Worm (Caenorhabditis elegans) whole organism, young adult: Measurements from ENCODE around the gene Y116F11B.7.

Source experiments
- B0019.2 ChIP-seq: fragments of 200-800 bp; sonication (Bioruptor generic); conservative IDR thresholded peaks from 2 replicates; pipeline ENCODE4 v1.3.6; 2022; ENCODE audit warnings: missing genetic modification reagents, missing genetic modification characterization, missing compliant biosample characterization
- B0035.1 ChIP-seq: sonication (generic microtip); optimal IDR thresholded peaks from 2 replicates; lab custom pipeline; 2016; ENCODE audit warnings: missing genetic modification characterization, mild to moderate bottlenecking, missing compliant biosample characterization, missing genotype, missing genetic modification reagents
- C06A6.2 ChIP-seq: fragments of 200-800 bp; sonication (Bioruptor generic); conservative IDR thresholded peaks from 2 replicates; pipeline ENCODE4 v1.3.6; 2022; ENCODE audit warnings: missing genetic modification characterization, missing compliant biosample characterization
- F10E7.11 ChIP-seq: sonication (generic microtip); optimal IDR thresholded peaks from 2 replicates; lab custom pipeline; 2017; ENCODE audit warnings: mild to moderate bottlenecking, missing genetic modification characterization, moderate library complexity, missing compliant biosample characterization
- F37B4.10 ChIP-seq: fragments of 200-800 bp; sonication (Bioruptor generic); IDR thresholded peaks from 2 replicates; pipeline ENCODE4 v1.3.6; 2022; ENCODE audit warnings: missing genetic modification characterization, missing compliant biosample characterization
- F49E8.2 ChIP-seq: sonication (generic microtip); optimal IDR thresholded peaks from 3 replicates; lab custom pipeline; 2017; ENCODE audit warnings: missing genetic modification characterization, mild to moderate bottlenecking, missing compliant biosample characterization, antibody characterized with exemption, moderate library complexity; ENCODE audit not compliant: insufficient read depth
- F52B5.7 ChIP-seq: sonication (generic microtip); optimal IDR thresholded peaks from 2 replicates; lab custom pipeline; 2016; ENCODE audit warnings: mild to moderate bottlenecking, missing genetic modification characterization, missing compliant biosample characterization
- K12H6.12 ChIP-seq: fragments of 200-800 bp; sonication (Bioruptor generic); optimal IDR thresholded peaks from 2 replicates; lab custom pipeline; 2018; ENCODE audit warnings: mild to moderate bottlenecking, missing genetic modification characterization, missing compliant biosample characterization
- Y79H2A.3 ChIP-seq: fragments of 200-800 bp; sonication (Bioruptor generic); conservative IDR thresholded peaks from 2 replicates; pipeline ENCODE4 v1.3.6; 2022; ENCODE audit warnings: missing genetic modification reagents, missing genetic modification characterization, missing compliant biosample characterization
- atf-7 ChIP-seq: sonication (generic microtip); optimal IDR thresholded peaks from 2 replicates; lab custom pipeline; 2017; ENCODE audit warnings: mild to moderate bottlenecking, missing genetic modification characterization, missing compliant biosample characterization
- attf-5 ChIP-seq: fragments of 200-800 bp; sonication (Bioruptor generic); optimal IDR thresholded peaks from 2 replicates; lab custom pipeline; 2018; ENCODE audit warnings: mild to moderate bottlenecking, missing genetic modification characterization, missing compliant biosample characterization
- attf-6 ChIP-seq: fragments of 200-800 bp; sonication (Bioruptor generic); IDR thresholded peaks from 2 replicates; pipeline ENCODE4 v1.3.6; 2022; ENCODE audit warnings: missing genetic modification reagents, missing genetic modification characterization, missing compliant biosample characterization
- bed-1 ChIP-seq: fragments of 200-800 bp; sonication (Bioruptor generic); IDR thresholded peaks from 2 replicates; pipeline ENCODE4 v1.3.6; 2022; ENCODE audit warnings: missing genetic modification reagents, missing genetic modification characterization, missing compliant biosample characterization
- cebp-2 ChIP-seq: fragments of 200-800 bp; sonication (Bioruptor generic); IDR thresholded peaks from 2 replicates; pipeline ENCODE4 v1.3.6; 2022; ENCODE audit warnings: missing genetic modification characterization, missing compliant biosample characterization
- ceh-100 ChIP-seq: fragments of 200-800 bp; sonication (Bioruptor generic); IDR thresholded peaks from 2 replicates; pipeline ENCODE4 v1.3.6; 2022; ENCODE audit warnings: missing genetic modification reagents, missing genetic modification characterization, missing compliant biosample characterization
- dpff-1 ChIP-seq: sonication (generic microtip); optimal IDR thresholded peaks from 2 replicates; lab custom pipeline; 2017; ENCODE audit warnings: mild to moderate bottlenecking, missing genetic modification characterization, missing compliant biosample characterization
- egl-44 ChIP-seq: fragments of 200-800 bp; sonication (Bioruptor generic); IDR thresholded peaks from 2 replicates; pipeline ENCODE4 v1.3.6; 2022; ENCODE audit warnings: missing genetic modification reagents, missing genetic modification characterization, missing compliant biosample characterization
- egrh-3 ChIP-seq: fragments of 200-800 bp; sonication (Bioruptor generic); IDR thresholded peaks from 2 replicates; pipeline ENCODE4 v1.3.6; 2022; ENCODE audit warnings: missing genetic modification reagents, missing genetic modification characterization, missing compliant biosample characterization
- gei-17 ChIP-seq: fragments of 200-800 bp; sonication (Bioruptor generic); optimal IDR thresholded peaks from 2 replicates; lab custom pipeline; 2018; ENCODE audit warnings: mild to moderate bottlenecking, missing genetic modification characterization, missing compliant biosample characterization
- him-1 ChIP-seq: sonication (generic microtip); optimal IDR thresholded peaks from 2 replicates; lab custom pipeline; 2016; ENCODE audit warnings: missing genotype, missing genetic modification reagents, missing genetic modification characterization, missing compliant biosample characterization
- hsf-1 ChIP-seq: fragments of 200-800 bp; sonication (Bioruptor generic); IDR thresholded peaks from 2 replicates; pipeline ENCODE4 v1.3.6; 2022; ENCODE audit warnings: missing genetic modification reagents, missing genetic modification characterization, missing compliant biosample characterization
- lin-35 ChIP-seq, 3 experiments: fragments of 150-350 bp in 2 of 3; sonication (generic microtip) in 1 of 3; optimal IDR thresholded peaks; 2 replicates each; lab custom pipeline; 2014 to 2018; ENCODE audit warnings: missing biosample characterization in 3 of 3, missing genetic modification characterization in 3 of 3, missing genetic modification reagents in 3 of 3
- lin-54 ChIP-seq: fragments of 200-800 bp; sonication (Bioruptor generic); optimal IDR thresholded peaks from 2 replicates; lab custom pipeline; 2018; ENCODE audit warnings: mild to moderate bottlenecking, missing genetic modification characterization, missing compliant biosample characterization
- madf-10 ChIP-seq: sonication (generic microtip); optimal IDR thresholded peaks from 2 replicates; lab custom pipeline; 2016; ENCODE audit warnings: mild to moderate bottlenecking, missing genetic modification characterization, missing compliant biosample characterization
- madf-6 ChIP-seq: fragments of 200-800 bp; sonication (Bioruptor generic); IDR thresholded peaks from 2 replicates; pipeline ENCODE4 v1.3.6; 2022; ENCODE audit warnings: missing genetic modification reagents, missing genetic modification characterization, missing compliant biosample characterization
- mxl-1 ChIP-seq: sonication (generic microtip); optimal IDR thresholded peaks from 2 replicates; lab custom pipeline; 2016; ENCODE audit warnings: missing genetic modification characterization, missing compliant biosample characterization
- nhr-120 ChIP-seq: fragments of 200-800 bp; sonication (Bioruptor generic); IDR thresholded peaks from 2 replicates; pipeline ENCODE4 v1.3.6; 2022; ENCODE audit warnings: missing genetic modification characterization, missing compliant biosample characterization
- nhr-27 ChIP-seq: fragments of 200-800 bp; sonication (Bioruptor generic); optimal IDR thresholded peaks from 2 replicates; lab custom pipeline; 2018; ENCODE audit warnings: mild to moderate bottlenecking, missing genetic modification characterization, moderate library complexity, missing compliant biosample characterization
- nhr-90 ChIP-seq: sonication (generic microtip); optimal IDR thresholded peaks from 2 replicates; lab custom pipeline; 2016; ENCODE audit warnings: missing genotype, mild to moderate bottlenecking, missing genetic modification characterization, missing compliant biosample characterization
- pha-4 ChIP-seq: fragments of 150-350 bp; sonication (generic microtip); optimal IDR thresholded peaks from 2 replicates; lab custom pipeline; 2014; ENCODE audit warnings: missing biosample characterization, missing genetic modification reagents, missing genetic modification characterization
- sea-2 ChIP-seq: fragments of 200-800 bp; sonication (Bioruptor generic); IDR thresholded peaks from 2 replicates; pipeline ENCODE4 v1.3.6; 2022; ENCODE audit warnings: missing genetic modification characterization, missing compliant biosample characterization
- snpc-1.3 ChIP-seq: sonication (generic microtip); optimal IDR thresholded peaks from 2 replicates; lab custom pipeline; 2017; ENCODE audit warnings: missing genetic modification characterization, mild to moderate bottlenecking, missing compliant biosample characterization, antibody characterized with exemption, moderate library complexity, missing genotype, missing genetic modification reagents; ENCODE audit not compliant: insufficient read depth
- snpc-4 ChIP-seq, 5 experiments: fragments of 150-350 bp in 1 of 5; sonication (generic microtip) in 4 of 5; optimal IDR thresholded peaks; 2 replicates each; lab custom pipeline; 2014 to 2018; ENCODE audit warnings: missing genetic modification characterization in 5 of 5, missing biosample characterization in 3 of 5, antibody characterized with exemption in 2 of 5, mild to moderate bottlenecking in 2 of 5, missing compliant biosample characterization in 2 of 5, missing genotype in 2 of 5, moderate library complexity in 2 of 5, missing genetic modification reagents in 1 of 5
- tbp1 ChIP-seq: fragments of 200-800 bp; sonication (Bioruptor generic); optimal IDR thresholded peaks from 2 replicates; lab custom pipeline; 2018; ENCODE audit warnings: mild to moderate bottlenecking, missing genetic modification characterization, missing compliant biosample characterization
- tlf-1 ChIP-seq: fragments of 200-800 bp; sonication (Bioruptor generic); optimal IDR thresholded peaks from 2 replicates; lab custom pipeline; 2018; ENCODE audit warnings: mild to moderate bottlenecking, missing genetic modification characterization, missing compliant biosample characterization
- unc-62 ChIP-seq: fragments of 150-350 bp; optimal IDR thresholded peaks from 2 replicates; lab custom pipeline; 2014; ENCODE audit warnings: missing biosample characterization, missing genetic modification reagents, missing genetic modification characterization
- ztf-18 ChIP-seq: sonication (generic microtip); optimal IDR thresholded peaks from 2 replicates; lab custom pipeline; 2016; ENCODE audit warnings: missing genotype, mild to moderate bottlenecking, missing genetic modification characterization, missing compliant biosample characterization
- ztf-22 ChIP-seq: fragments of 200-800 bp; sonication (Bioruptor generic); optimal IDR thresholded peaks from 2 replicates; lab custom pipeline; 2018; ENCODE audit warnings: mild to moderate bottlenecking, missing genetic modification characterization, moderate library complexity, missing compliant biosample characterization
- ztf-25 ChIP-seq: fragments of 200-800 bp; sonication (Bioruptor generic); IDR thresholded peaks from 2 replicates; pipeline ENCODE4 v1.3.6; 2022; ENCODE audit warnings: missing genetic modification reagents, missing genetic modification characterization, missing compliant biosample characterization

Y116F11B.7 gene

DNA sequence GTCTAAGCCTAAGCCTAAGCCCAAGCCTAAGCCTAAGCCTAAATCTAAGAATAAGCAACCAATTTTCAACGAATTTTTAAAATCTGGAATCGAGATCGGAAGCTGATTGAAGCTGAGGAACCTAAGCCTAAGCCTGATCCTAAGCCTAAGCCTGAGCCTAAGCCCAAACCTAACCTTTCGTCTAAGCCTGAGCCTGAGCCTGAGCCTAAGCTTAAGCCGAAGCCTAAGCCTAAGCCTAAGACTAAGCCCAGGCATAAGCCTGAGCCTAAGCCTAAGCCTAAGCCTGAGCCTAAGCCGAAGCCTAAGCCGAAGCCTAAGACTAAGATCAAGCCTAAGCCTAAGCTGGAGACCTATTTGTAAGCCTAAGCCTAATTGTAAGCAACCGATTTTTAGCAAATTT is 20.6 kb upstream of the Y116F11B.7 start:
- TF ChIP-seq F37B4.10 (GFP tag; lab: Robert Waterston, UW) (no peak), F10E7.11 (no peak), F49E8.2 (tag; lab: Kevin White, UChicago) (no peak), F52B5.7 (tag; lab: Kevin White, UChicago) (no peak), atf-7 (tag; lab: Kevin White, UChicago) (no peak), dpff-1 (tag; lab: Kevin White, UChicago) (no peak), snpc-4 (GFP tag; optimal IDR thresholded peaks at IDR 0.05; lab: Kevin White, UChicago) (no peak), snpc-4 (tag; optimal IDR thresholded peaks at IDR 0.05; lab: Kevin White, UChicago) (no peak), unc-62 (GFP tag; lab: Kevin White, UChicago) (no peak), sea-2 (no peak), tbp1 (no peak), nhr-27 (no peak), B0035.1 (tag; lab: Kevin White, UChicago) (no peak), nhr-120 (GFP tag; lab: Robert Waterston, UW) (no peak), gei-17 (GFP tag; lab: Kevin White, UChicago) (no peak), hsf-1 (no peak), Y79H2A.3 (no peak)

DNA sequence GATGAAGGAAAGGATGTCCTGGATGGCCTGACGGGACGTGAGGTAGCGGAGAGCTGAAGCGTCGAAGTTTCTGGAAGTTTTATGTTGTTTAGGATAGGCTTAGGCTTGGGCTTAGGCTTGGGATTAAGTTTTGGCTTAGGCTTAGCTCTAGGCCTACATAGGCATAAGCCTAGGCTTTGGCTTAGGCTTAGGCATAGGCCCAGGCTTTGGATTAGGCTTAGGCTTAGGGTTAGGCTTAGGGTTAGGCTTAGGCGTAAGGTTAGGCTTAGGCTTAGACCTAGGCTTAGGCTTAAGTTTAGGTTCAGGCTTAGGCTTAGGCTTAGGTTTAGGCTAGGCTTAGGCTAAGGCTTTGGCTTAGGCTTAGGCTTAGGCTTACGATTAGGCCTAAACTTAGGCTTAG is 18.9 kb upstream of the Y116F11B.7 start:
- TF ChIP-seq ceh-100 (no peak), ztf-22 (GFP tag; lab: Kevin White, UChicago) (no peak), him-1 (tag; lab: Kevin White, UChicago) (no peak), attf-5 (GFP tag; lab: Kevin White, UChicago) (no peak), nhr-90 (tag; lab: Kevin White, UChicago) (no peak), egrh-3 (GFP tag; lab: Robert Waterston, UW) (no peak), attf-6 (GFP tag; lab: Robert Waterston, UW) (no peak), B0019.2 (GFP tag; lab: Robert Waterston, UW) (no peak), madf-10 (tag; lab: Kevin White, UChicago) (no peak), K12H6.12 (tag; lab: Kevin White, UChicago) (no peak), ztf-25 (no peak), lin-35 (GFP tag; optimal IDR thresholded peaks at IDR 0.05; lab: Kevin White, UChicago) (no peak), F10E7.11 (no peak), F49E8.2 (tag; lab: Kevin White, UChicago) (no peak), snpc-1.3 (no peak), madf-6 (no peak), egl-44 (GFP tag; lab: Robert Waterston, UW) (no peak), pha-4 (no peak), bed-1 (GFP tag; lab: Robert Waterston, UW) (no peak), cebp-2 (GFP tag; lab: Robert Waterston, UW) (no peak)

DNA sequence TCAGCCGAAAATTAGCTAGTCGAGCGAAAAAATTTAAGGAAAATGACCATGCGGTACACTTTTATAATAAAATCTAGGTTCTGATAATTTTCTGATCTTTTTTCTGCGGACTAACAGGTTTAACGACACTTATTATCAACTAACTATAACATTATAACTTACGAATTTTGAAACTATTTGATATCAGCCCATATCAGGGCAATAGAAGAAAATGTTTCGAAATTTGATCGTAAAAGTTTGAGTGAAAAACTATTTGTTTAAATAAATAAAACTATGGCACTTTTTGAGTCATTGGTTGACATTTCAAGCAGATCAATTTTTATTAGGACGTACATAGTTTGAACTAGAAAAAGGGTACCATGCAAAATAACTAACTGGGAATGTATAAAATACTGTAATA is 17.3 kb upstream of the Y116F11B.7 start, which contains the start of gene pcp-4:
pcp-4 (minus strand) TSS at position 197 of the 400 bp plus-strand sequence.
- TF ChIP-seq lin-35 (GFP tag; optimal IDR thresholded peaks at IDR 0.05; lab: Kevin White, UChicago) = no peak
- no peak for TF ChIP-seq nhr-90 (tag; lab: Kevin White, UChicago)
- no peak for TF ChIP-seq ztf-18 (tag; lab: Kevin White, UChicago)
- no peak for TF ChIP-seq mxl-1 (tag; lab: Kevin White, UChicago)
- no peak for TF ChIP-seq F49E8.2 (tag; lab: Kevin White, UChicago)
- TF ChIP-seq tlf-1 (GFP tag; lab: Kevin White, UChicago) = no peak
- no peak for TF ChIP-seq lin-54
- no peak for TF ChIP-seq gei-17 (GFP tag; lab: Kevin White, UChicago)
- no peak for TF ChIP-seq C06A6.2 (GFP tag; lab: Robert Waterston, UW)
